Fruit fly (Drosophila melanogaster) whole organism, embryonic: ENCODE data around the gene Muc14A.

Experiments used
- CG10147 ChIP-seq: fragments of 200-800 bp; sonication (Bioruptor generic); optimal IDR thresholded peaks from 2 replicates; lab custom pipeline; 2019; ENCODE audit warnings: missing biosample characterization, mild to moderate bottlenecking, missing genetic modification characterization, moderate library complexity
- CG10366 ChIP-seq: fragments of 200-800 bp; sonication (Bioruptor generic); IDR thresholded peaks from 2 replicates; pipeline ENCODE4 v1.3.6; 2022; ENCODE audit warnings: missing biosample characterization, missing genetic modification characterization
- CG10462 ChIP-seq: fragments of 200-800 bp; sonication (Bioruptor generic); optimal IDR thresholded peaks from 2 replicates; lab custom pipeline; 2016; ENCODE audit warnings: missing biosample characterization, missing genetic modification characterization
- CG11398 ChIP-seq: fragments of 200-800 bp; sonication (Bioruptor generic); optimal IDR thresholded peaks from 2 replicates; lab custom pipeline; 2016; ENCODE audit warnings: missing biosample characterization, missing genetic modification characterization
- CG11504 ChIP-seq: fragments of 200-800 bp; sonication (Bioruptor generic); optimal IDR thresholded peaks from 3 replicates; lab custom pipeline; 2019; ENCODE audit warnings: missing biosample characterization, mild to moderate bottlenecking, missing genetic modification characterization, moderate library complexity
- CG1233 ChIP-seq: fragments of 200-800 bp; sonication (Bioruptor generic); optimal IDR thresholded peaks from 4 replicates; lab custom pipeline; 2018; ENCODE audit warnings: missing biosample characterization, mild to moderate bottlenecking, missing genetic modification characterization
- CG12769 ChIP-seq: fragments of 200-800 bp; sonication (Bioruptor generic); optimal IDR thresholded peaks from 2 replicates; lab custom pipeline; 2019; ENCODE audit warnings: missing biosample characterization, mild to moderate bottlenecking, missing genetic modification characterization, moderate library complexity
- CG13287 ChIP-seq: fragments of 200-800 bp; sonication (Bioruptor generic); IDR thresholded peaks from 2 replicates; pipeline ENCODE4 v1.3.6; 2022; ENCODE audit warnings: missing biosample characterization, missing genetic modification characterization; ENCODE audit not compliant: partially characterized antibody
- CG14050 ChIP-seq: fragments of 200-800 bp; sonication (Bioruptor generic); IDR thresholded peaks from 3 replicates; pipeline ENCODE4 v1.3.6; 2022; ENCODE audit warnings: missing biosample characterization, missing genetic modification characterization
- CG1602 ChIP-seq: fragments of 200-800 bp; sonication (Bioruptor generic); optimal IDR thresholded peaks from 3 replicates; lab custom pipeline; 2016; ENCODE audit warnings: missing biosample characterization, missing genetic modification characterization
- CG16815 ChIP-seq: fragments of 200-800 bp; sonication (Bioruptor generic); optimal IDR thresholded peaks from 3 replicates; lab custom pipeline; 2017; ENCODE audit warnings: missing biosample characterization, mild to moderate bottlenecking, missing genetic modification characterization
- CG17359 ChIP-seq: fragments of 200-800 bp; sonication (Bioruptor generic); optimal IDR thresholded peaks from 3 replicates; lab custom pipeline; 2018; ENCODE audit warnings: missing biosample characterization, mild to moderate bottlenecking, missing genetic modification characterization, moderate library complexity
- CG2889 ChIP-seq: fragments of 200-800 bp; sonication (Bioruptor generic); IDR thresholded peaks from 3 replicates; pipeline ENCODE4 v1.3.6; 2022; ENCODE audit warnings: missing biosample characterization, missing genetic modification characterization
- CG30403 ChIP-seq: fragments of 200-800 bp; sonication (Bioruptor generic); optimal IDR thresholded peaks from 3 replicates; lab custom pipeline; 2016; ENCODE audit warnings: missing biosample characterization, missing genetic modification characterization
- CG3065 ChIP-seq: fragments of 200-800 bp; sonication (Bioruptor generic); optimal IDR thresholded peaks from 2 replicates; lab custom pipeline; 2016; ENCODE audit warnings: missing biosample characterization, missing genetic modification characterization
- CG32772 ChIP-seq: fragments of 200-800 bp; sonication (Bioruptor generic); IDR thresholded peaks from 2 replicates; pipeline ENCODE4 v1.3.6; 2022; ENCODE audit warnings: missing biosample characterization, missing genetic modification characterization
- CG34376 ChIP-seq: fragments of 200-800 bp; sonication (Bioruptor generic); optimal IDR thresholded peaks from 2 replicates; lab custom pipeline; 2018; ENCODE audit warnings: missing biosample characterization, mild to moderate bottlenecking, missing genetic modification characterization
- CG4730 ChIP-seq: fragments of 200-800 bp; sonication (Bioruptor generic); IDR thresholded peaks from 2 replicates; pipeline ENCODE4 v1.3.6; 2022; ENCODE audit warnings: missing biosample characterization, missing genetic modification characterization
- CG7963 ChIP-seq: fragments of 200-800 bp; sonication (Bioruptor generic); IDR thresholded peaks from 3 replicates; pipeline ENCODE4 v1.3.6; 2022; ENCODE audit warnings: missing biosample characterization, missing genetic modification characterization; ENCODE audit not compliant: partially characterized antibody
- CG8290 ChIP-seq, 3 experiments: fragments of 200-800 bp; sonication (Bioruptor generic); optimal IDR thresholded peaks; 2 replicates each; lab custom pipeline; 2016 to 2019; ENCODE audit warnings: missing biosample characterization in 3 of 3, missing genetic modification characterization in 3 of 3, mild to moderate bottlenecking in 2 of 3, moderate library complexity in 1 of 3
- CG9797 ChIP-seq: fragments of 200-800 bp; sonication (Bioruptor generic); optimal IDR thresholded peaks from 3 replicates; lab custom pipeline; 2018; ENCODE audit warnings: missing biosample characterization, mild to moderate bottlenecking, missing genetic modification characterization
- CHES-1-like ChIP-seq: fragments of 200-800 bp; sonication (Bioruptor generic); optimal IDR thresholded peaks from 2 replicates; lab custom pipeline; 2016; ENCODE audit warnings: missing biosample characterization, missing genetic modification characterization
- CkIIα-i1 ChIP-seq: fragments of 200-800 bp; sonication (Bioruptor generic); IDR thresholded peaks from 2 replicates; pipeline ENCODE4 v1.3.6; 2022; ENCODE audit warnings: missing biosample characterization, missing genetic modification characterization
- Doc2 ChIP-seq: fragments of 200-800 bp; sonication (Bioruptor generic); IDR thresholded peaks from 2 replicates; pipeline ENCODE4 v1.3.6; 2022; ENCODE audit warnings: missing biosample characterization, missing genetic modification characterization
- Dp ChIP-seq: fragments of 200-800 bp; sonication (Bioruptor generic); optimal IDR thresholded peaks from 2 replicates; lab custom pipeline; 2018; ENCODE audit warnings: missing biosample characterization, mild to moderate bottlenecking, missing genetic modification characterization, moderate library complexity
- Eip74EF ChIP-seq, 2 experiments: fragments of 200-800 bp in 1 of 2; fragments of >200 bp in 1 of 2; sonication (Bioruptor generic) in 1 of 2; optimal IDR thresholded peaks; 2 replicates each; lab custom pipeline; 2017 to 2019; ENCODE audit warnings: missing biosample characterization in 2 of 2, missing genetic modification characterization in 2 of 2, mild to moderate bottlenecking in 1 of 2, moderate library complexity in 1 of 2
- Ets97D ChIP-seq: fragments of 200-800 bp; sonication (Bioruptor generic); optimal IDR thresholded peaks from 3 replicates; lab custom pipeline; 2016; ENCODE audit warnings: missing biosample characterization, missing genetic modification characterization
- Fer2 ChIP-seq: fragments of 200-800 bp; sonication (Bioruptor generic); optimal IDR thresholded peaks from 2 replicates; lab custom pipeline; 2018; ENCODE audit warnings: missing biosample characterization, mild to moderate bottlenecking, missing genetic modification characterization, moderate library complexity
- HHEX ChIP-seq: fragments of 200-800 bp; sonication (Bioruptor generic); optimal IDR thresholded peaks from 3 replicates; lab custom pipeline; 2017; ENCODE audit warnings: missing biosample characterization, mild to moderate bottlenecking, missing genetic modification characterization, missing genetic modification reagents
- Hsf ChIP-seq: fragments of 200-800 bp; sonication (Bioruptor generic); optimal IDR thresholded peaks from 3 replicates; lab custom pipeline; 2016; ENCODE audit warnings: missing biosample characterization, missing genetic modification characterization
- Lpt ChIP-seq: fragments of >200 bp; optimal IDR thresholded peaks from 2 replicates; lab custom pipeline; 2018; ENCODE audit warnings: missing biosample characterization, missing genetic modification characterization
- MBD-R2 ChIP-seq: fragments of 200-800 bp; sonication (Bioruptor generic); IDR thresholded peaks from 2 replicates; pipeline ENCODE4 v1.3.6; 2022; ENCODE audit warnings: missing biosample characterization, missing genetic modification characterization
- Nf-YA ChIP-seq: fragments of 200-800 bp; sonication (Bioruptor generic); IDR thresholded peaks from 2 replicates; pipeline ENCODE4 v1.3.6; 2022; ENCODE audit warnings: missing biosample characterization, missing genetic modification characterization
- Taf1 ChIP-seq: fragments of 200-800 bp; sonication (Bioruptor generic); IDR thresholded peaks from 2 replicates; pipeline ENCODE4 v1.3.6; 2022; ENCODE audit warnings: missing biosample characterization, missing genetic modification characterization
- YL-1 ChIP-seq: fragments of 200-800 bp; sonication (Bioruptor generic); optimal IDR thresholded peaks from 3 replicates; lab custom pipeline; 2017; ENCODE audit warnings: missing biosample characterization, mild to moderate bottlenecking, missing genetic modification characterization
- bowl ChIP-seq: fragments of 200-800 bp; sonication (Bioruptor generic); IDR thresholded peaks from 2 replicates; pipeline ENCODE4 v1.3.6; 2022; ENCODE audit warnings: missing biosample characterization, missing genetic modification characterization
- br ChIP-seq: fragments of >200 bp; optimal IDR thresholded peaks from 2 replicates; lab custom pipeline; 2017
- cg ChIP-seq: fragments of 200-800 bp; sonication (Bioruptor generic); optimal IDR thresholded peaks from 3 replicates; lab custom pipeline; 2019; ENCODE audit warnings: missing biosample characterization, mild to moderate bottlenecking, missing genetic modification characterization, moderate library complexity
- fu2 ChIP-seq: fragments of 200-800 bp; sonication (Bioruptor generic); optimal IDR thresholded peaks from 2 replicates; lab custom pipeline; 2016; ENCODE audit warnings: missing biosample characterization, missing genetic modification characterization
- gfzf ChIP-seq: fragments of 200-800 bp; sonication (Bioruptor generic); optimal IDR thresholded peaks from 2 replicates; lab custom pipeline; 2016; ENCODE audit warnings: missing biosample characterization, mild to moderate bottlenecking, missing genetic modification characterization, moderate library complexity
- grn ChIP-seq: fragments of 200-800 bp; sonication (Bioruptor generic); optimal IDR thresholded peaks from 3 replicates; lab custom pipeline; 2017; ENCODE audit warnings: missing biosample characterization, missing genetic modification characterization
- lab ChIP-seq: fragments of 200-800 bp; sonication (Bioruptor generic); optimal IDR thresholded peaks from 3 replicates; lab custom pipeline; 2017; ENCODE audit warnings: missing biosample characterization, missing genetic modification characterization, mild to moderate bottlenecking, moderate library complexity, missing genetic modification reagents
- p53 ChIP-seq: fragments of 200-800 bp; sonication (Bioruptor generic); optimal IDR thresholded peaks from 2 replicates; lab custom pipeline; 2016; ENCODE audit warnings: missing biosample characterization, missing genetic modification characterization
- psq ChIP-seq: fragments of 200-800 bp; sonication (Bioruptor generic); optimal IDR thresholded peaks from 2 replicates; lab custom pipeline; 2017; ENCODE audit warnings: missing biosample characterization, missing genetic modification characterization
- sens ChIP-seq: fragments of 200-800 bp; sonication (Bioruptor generic); peaks from one replicate; lab custom pipeline; 2016; ENCODE audit warnings: missing biosample characterization, missing genetic modification characterization
- tap ChIP-seq: fragments of 200-800 bp; optimal IDR thresholded peaks from 3 replicates; lab custom pipeline; 2019; ENCODE audit warnings: missing biosample characterization, mild to moderate bottlenecking, missing genetic modification characterization, moderate library complexity
- ttk ChIP-seq: fragments of 200-800 bp; sonication (Bioruptor generic); IDR thresholded peaks from 2 replicates; pipeline ENCODE4 v2.1.2; 2022; ENCODE audit warnings: missing biosample characterization, missing genetic modification characterization
- zen2 ChIP-seq: fragments of 200-800 bp; sonication (Bioruptor generic); IDR thresholded peaks from 3 replicates; pipeline ENCODE4 v1.3.6; 2022; ENCODE audit warnings: missing biosample characterization, missing genetic modification characterization; ENCODE audit not compliant: partially characterized antibody
- zfh1 ChIP-seq: fragments of 200-800 bp; sonication (Bioruptor generic); IDR thresholded peaks from 3 replicates; pipeline ENCODE4 v1.3.6; 2022; ENCODE audit warnings: missing biosample characterization, missing genetic modification characterization

Muc14A gene

DNA sequence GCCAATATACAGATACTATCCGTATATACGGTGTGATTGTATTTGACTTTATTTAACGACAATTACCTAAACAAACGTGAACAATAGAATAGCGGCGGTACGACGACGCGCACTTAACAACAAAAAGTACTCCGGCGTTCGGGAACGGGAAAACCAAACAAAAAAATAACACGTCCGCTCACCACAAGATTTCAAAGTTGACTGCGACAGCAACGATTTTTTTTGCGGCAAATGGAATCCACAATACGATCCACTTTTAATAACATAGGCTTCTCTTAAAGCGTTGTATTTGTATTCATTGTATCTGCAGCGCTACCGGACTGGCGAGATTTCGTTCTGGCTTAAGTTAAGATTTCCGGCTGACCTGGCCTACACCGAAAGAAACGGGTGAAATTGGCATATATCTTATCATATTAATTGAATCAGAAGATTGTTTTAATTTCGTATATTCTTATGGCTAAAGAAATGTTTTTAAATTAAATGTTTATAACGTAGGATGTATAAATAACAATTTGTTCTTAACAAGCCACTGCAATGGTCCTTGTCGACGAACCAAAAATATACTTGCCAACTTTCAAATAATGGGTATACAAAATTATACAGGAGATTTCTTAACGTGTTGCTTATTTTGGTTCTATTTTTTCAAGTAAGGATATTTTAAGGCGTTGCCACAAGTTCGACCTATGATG, 96.0 kb downstream of the Muc14A start, which contains the start of the genes CG42353 and CG42354 (continued):
- peak; percentile 43 for TF ChIP-seq CG9797 (GFP tag; lab: Kevin White, UChicago)
- TF ChIP-seq Dp: peak; percentile 21
- TF ChIP-seq sens (GFP tag; lab: Kevin White, UChicago): peak; percentile 95
- peak; percentile 94 for TF ChIP-seq CG11504
- peak; percentile 97 for TF ChIP-seq CG10147 (GFP tag; lab: Kevin White, UChicago)
- TF ChIP-seq zen2 (GFP tag; lab: Robert Waterston, UW): no peak
- peak; percentile 91 for TF ChIP-seq CG3065 (GFP tag; lab: Kevin White, UChicago)
- peak; percentile 86 for TF ChIP-seq Ets97D (GFP tag; lab: Kevin White, UChicago)
- TF ChIP-seq Nf-YA (GFP tag; lab: Robert Waterston, UW): peak; percentile 76
- peak; percentile 92 for TF ChIP-seq CG10366
- peak; percentile 85 for TF ChIP-seq CG14050 (GFP tag; lab: Robert Waterston, UW)
- TF ChIP-seq Eip74EF (GFP tag; optimal IDR thresholded peaks at IDR 0.05; lab: Kevin White, UChicago): peak in 1 of 2 experiments; percentile 96
- peak; percentile 88 for TF ChIP-seq CG4730
- TF ChIP-seq Hsf (GFP tag; lab: Kevin White, UChicago): peak; percentile 98
- TF ChIP-seq CG10462 (GFP tag; lab: Kevin White, UChicago): peak; percentile 95
- TF ChIP-seq CG32772: peak; percentile 93
- TF ChIP-seq MBD-R2 (GFP tag; lab: Robert Waterston, UW): peak; percentile 84
- TF ChIP-seq Fer2 (tag; lab: Kevin White, UChicago): peak; percentile 90
- peak; percentile 95 for TF ChIP-seq tap (tag; lab: Kevin White, UChicago)
- TF ChIP-seq CG2889: peak; percentile 87; the same call in 2 of the 3 replicates
- TF ChIP-seq CG13287 (GFP tag; lab: Robert Waterston, UW): no peak
- peak; percentile 18 for TF ChIP-seq grn
- TF ChIP-seq CG30403 (GFP tag; lab: Kevin White, UChicago): peak; percentile 98
- TF ChIP-seq zfh1 (GFP tag; lab: Robert Waterston, UW): peak; percentile 95
- peak; percentile 94 for TF ChIP-seq HHEX (GFP tag; lab: Kevin White, UChicago)
- TF ChIP-seq cg (GFP tag; lab: Kevin White, UChicago): peak; percentile 78
- no peak for TF ChIP-seq CkIIα-i1 (GFP tag; lab: Robert Waterston, UW)
- peak; percentile 66 for TF ChIP-seq Taf1 (GFP tag; lab: Robert Waterston, UW)
- peak; percentile 97 for TF ChIP-seq CG1602
- no peak for TF ChIP-seq Lpt (GFP tag; lab: Kevin White, UChicago)
- TF ChIP-seq p53 (GFP tag; lab: Kevin White, UChicago): no peak
- peak; percentile 81 for TF ChIP-seq psq (GFP tag; lab: Kevin White, UChicago)
- TF ChIP-seq ttk (GFP tag; lab: Robert Waterston, UW): peak; percentile 92
- TF ChIP-seq Doc2 (GFP tag; lab: Robert Waterston, UW): peak; percentile 72; the same call in 1 of the 2 replicates
- TF ChIP-seq CG12769: peak; percentile 96
- peak; percentile 81 for TF ChIP-seq CG8290 (GFP tag; optimal IDR thresholded peaks at IDR 0.05; lab: Kevin White, UChicago)
- TF ChIP-seq CG8290 (tag; optimal IDR thresholded peaks at IDR 0.05; lab: Kevin White, UChicago): peak; percentile 78 to 88
- TF ChIP-seq CG17359 (tag; lab: Kevin White, UChicago): peak; percentile 96
- peak; percentile 97 for TF ChIP-seq lab (GFP tag; lab: Kevin White, UChicago)
- TF ChIP-seq CG11398: peak; percentile 90
- TF ChIP-seq fu2 (GFP tag; lab: Kevin White, UChicago): peak; percentile 92
- TF ChIP-seq CG16815 (GFP tag; lab: Kevin White, UChicago): peak; percentile 97
- no peak for TF ChIP-seq br (lab: Kevin White, UChicago)
- peak; percentile 93 for TF ChIP-seq CG34376 (GFP tag; lab: Kevin White, UChicago)
- peak; percentile 87 for TF ChIP-seq CHES-1-like (GFP tag; lab: Kevin White, UChicago)
- TF ChIP-seq CG1233 (GFP tag; lab: Kevin White, UChicago): peak; percentile 93
- peak; percentile 54 for TF ChIP-seq YL-1 (GFP tag; lab: Kevin White, UChicago)
- no peak for TF ChIP-seq gfzf (GFP tag; lab: Kevin White, UChicago)
- TF ChIP-seq bowl: peak; percentile 73; the same call in 1 of the 2 replicates
- TF ChIP-seq CG7963: no peak
